Fruit fly (Drosophila melanogaster) whole organism, embryonic: ENCODE measurements around the gene msn.

ENCODE experiments used
- Abd-B ChIP-seq: fragments of 200-800 bp; sonication (Bioruptor generic); optimal IDR thresholded peaks from 2 replicates; lab custom pipeline; 2018; ENCODE audit warnings: missing biosample characterization, mild to moderate bottlenecking, missing genetic modification characterization, moderate library complexity
- Atf6 ChIP-seq: fragments of 200-800 bp; sonication (Bioruptor generic); IDR thresholded peaks from 2 replicates; pipeline ENCODE4 v1.3.6; 2022; ENCODE audit warnings: missing biosample characterization, missing genetic modification characterization
- CG10366 ChIP-seq: fragments of 200-800 bp; sonication (Bioruptor generic); IDR thresholded peaks from 2 replicates; pipeline ENCODE4 v1.3.6; 2022; ENCODE audit warnings: missing biosample characterization, missing genetic modification characterization
- CG10431 ChIP-seq: fragments of 200-800 bp; sonication (Bioruptor generic); optimal IDR thresholded peaks from 3 replicates; lab custom pipeline; 2018; ENCODE audit warnings: missing biosample characterization, mild to moderate bottlenecking, missing genetic modification characterization
- CG11560 ChIP-seq: fragments of 200-800 bp; sonication (Bioruptor generic); IDR thresholded peaks from 3 replicates; pipeline ENCODE4 v1.3.6; 2022; ENCODE audit warnings: missing biosample characterization, missing genetic modification characterization
- CG12219 ChIP-seq: fragments of 200-800 bp; sonication (Bioruptor generic); optimal IDR thresholded peaks from 3 replicates; lab custom pipeline; 2018; ENCODE audit warnings: missing biosample characterization, mild to moderate bottlenecking, missing genetic modification characterization
- CG12236 ChIP-seq: fragments of 200-800 bp; sonication (Bioruptor generic); optimal IDR thresholded peaks from 2 replicates; lab custom pipeline; 2016; ENCODE audit warnings: missing biosample characterization, missing genetic modification characterization
- CG14667 ChIP-seq: fragments of 200-800 bp; sonication (Bioruptor generic); IDR thresholded peaks from 2 replicates; pipeline ENCODE4 v1.3.6; 2022; ENCODE audit warnings: missing biosample characterization, missing genetic modification characterization
- CG1602 ChIP-seq: fragments of 200-800 bp; sonication (Bioruptor generic); optimal IDR thresholded peaks from 3 replicates; lab custom pipeline; 2016; ENCODE audit warnings: missing biosample characterization, missing genetic modification characterization
- CG1647 ChIP-seq: fragments of 200-800 bp; sonication (Bioruptor generic); optimal IDR thresholded peaks from 3 replicates; lab custom pipeline; 2016; ENCODE audit warnings: missing biosample characterization, missing genetic modification characterization
- CG16815 ChIP-seq: fragments of 200-800 bp; sonication (Bioruptor generic); optimal IDR thresholded peaks from 3 replicates; lab custom pipeline; 2017; ENCODE audit warnings: missing biosample characterization, mild to moderate bottlenecking, missing genetic modification characterization
- CG17829 ChIP-seq: fragments of 200-800 bp; optimal IDR thresholded peaks from 2 replicates; lab custom pipeline; 2019; ENCODE audit warnings: missing biosample characterization, mild to moderate bottlenecking, missing genetic modification characterization, moderate library complexity
- CG18011 ChIP-seq: fragments of 200-800 bp; sonication (Bioruptor generic); optimal IDR thresholded peaks from 2 replicates; lab custom pipeline; 2017; ENCODE audit warnings: missing biosample characterization, missing genetic modification characterization, mild to moderate bottlenecking, moderate library complexity, missing genotype
- CG18599 ChIP-seq: fragments of 200-800 bp; sonication (Bioruptor generic); optimal IDR thresholded peaks from 3 replicates; lab custom pipeline; 2017; ENCODE audit warnings: missing biosample characterization, missing genetic modification characterization, mild to moderate bottlenecking, moderate library complexity, missing genetic modification reagents
- CG2889 ChIP-seq: fragments of 200-800 bp; sonication (Bioruptor generic); IDR thresholded peaks from 3 replicates; pipeline ENCODE4 v1.3.6; 2022; ENCODE audit warnings: missing biosample characterization, missing genetic modification characterization
- CG30403 ChIP-seq: fragments of 200-800 bp; sonication (Bioruptor generic); optimal IDR thresholded peaks from 3 replicates; lab custom pipeline; 2016; ENCODE audit warnings: missing biosample characterization, missing genetic modification characterization
- CG32532 ChIP-seq: fragments of 200-800 bp; sonication (Bioruptor generic); IDR thresholded peaks from 2 replicates; pipeline ENCODE4 v1.3.6; 2022; ENCODE audit warnings: missing biosample characterization, missing genetic modification characterization
- CG4820 ChIP-seq: fragments of 200-800 bp; sonication (Bioruptor generic); optimal IDR thresholded peaks from 3 replicates; lab custom pipeline; 2016; ENCODE audit warnings: missing biosample characterization, missing genetic modification characterization
- CG5180 ChIP-seq: fragments of 200-800 bp; sonication (Bioruptor generic); optimal IDR thresholded peaks from 3 replicates; lab custom pipeline; 2017; ENCODE audit warnings: missing biosample characterization, missing genetic modification characterization, mild to moderate bottlenecking, moderate library complexity, missing genetic modification reagents
- CG7839 ChIP-seq: fragments of 200-800 bp; sonication (Bioruptor generic); optimal IDR thresholded peaks from 3 replicates; lab custom pipeline; 2018; ENCODE audit warnings: missing biosample characterization, mild to moderate bottlenecking, missing genetic modification characterization, moderate library complexity
- CG7963 ChIP-seq: fragments of 200-800 bp; sonication (Bioruptor generic); IDR thresholded peaks from 3 replicates; pipeline ENCODE4 v1.3.6; 2022; ENCODE audit warnings: missing biosample characterization, missing genetic modification characterization; ENCODE audit not compliant: partially characterized antibody
- CG8089 ChIP-seq: fragments of 200-800 bp; sonication (Bioruptor generic); optimal IDR thresholded peaks from 3 replicates; lab custom pipeline; 2016; ENCODE audit warnings: missing biosample characterization, missing genetic modification characterization
- CG8478 ChIP-seq: fragments of >200 bp; optimal IDR thresholded peaks from 2 replicates; lab custom pipeline; 2018
- CG9609 ChIP-seq: fragments of 200-800 bp; sonication (Bioruptor generic); optimal IDR thresholded peaks from 3 replicates; lab custom pipeline; 2016; ENCODE audit warnings: missing biosample characterization, missing genetic modification characterization
- CG9876 ChIP-seq: fragments of 200-800 bp; sonication (Bioruptor generic); optimal IDR thresholded peaks from 2 replicates; lab custom pipeline; 2016; ENCODE audit warnings: missing biosample characterization, missing genetic modification characterization
- CHES-1-like ChIP-seq: fragments of 200-800 bp; sonication (Bioruptor generic); optimal IDR thresholded peaks from 2 replicates; lab custom pipeline; 2016; ENCODE audit warnings: missing biosample characterization, missing genetic modification characterization
- Dad ChIP-seq: fragments of 200-800 bp; sonication (Bioruptor generic); optimal IDR thresholded peaks from 3 replicates; lab custom pipeline; 2016; ENCODE audit warnings: missing biosample characterization, missing genetic modification characterization
- Gsc ChIP-seq: fragments of 200-800 bp; sonication (Bioruptor generic); IDR thresholded peaks from 2 replicates; pipeline ENCODE4 v1.3.6; 2022; ENCODE audit warnings: missing biosample characterization, missing genetic modification characterization
- Gug ChIP-seq: fragments of 200-800 bp; sonication (Bioruptor generic); IDR thresholded peaks from 4 replicates; pipeline ENCODE4 v1.3.6; 2022; ENCODE audit warnings: missing biosample characterization, missing genetic modification characterization
- Hr3 ChIP-seq: fragments of 200-800 bp; sonication (Bioruptor generic); optimal IDR thresholded peaks from 3 replicates; lab custom pipeline; 2016; ENCODE audit warnings: missing biosample characterization, missing genetic modification characterization
- Hr39 ChIP-seq: fragments of >200 bp; optimal IDR thresholded peaks from 2 replicates; lab custom pipeline; 2017
- Kr ChIP-seq: fragments of 200-800 bp; sonication (Bioruptor generic); optimal IDR thresholded peaks from 2 replicates; lab custom pipeline; 2017; ENCODE audit warnings: missing biosample characterization, mild to moderate bottlenecking, missing genetic modification characterization
- MESR4 ChIP-seq: fragments of 200-800 bp; sonication (Bioruptor generic); optimal IDR thresholded peaks from 2 replicates; lab custom pipeline; 2018; ENCODE audit warnings: missing biosample characterization, mild to moderate bottlenecking, missing genetic modification characterization, moderate library complexity
- Oaz ChIP-seq: fragments of 200-800 bp; sonication (Bioruptor generic); IDR thresholded peaks from 2 replicates; pipeline ENCODE4 v1.3.6; 2022; ENCODE audit warnings: missing biosample characterization, missing genetic modification characterization
- Pdp1 ChIP-seq, 2 experiments: fragments of 200-800 bp; sonication (Bioruptor generic); optimal IDR thresholded peaks; 3 replicates each; lab custom pipeline; 2016; ENCODE audit warnings: missing biosample characterization in 2 of 2, missing genetic modification characterization in 2 of 2, mild to moderate bottlenecking in 1 of 2, moderate library complexity in 1 of 2
- Poxn ChIP-seq: fragments of 200-800 bp; sonication (Bioruptor generic); IDR thresholded peaks from 2 replicates; pipeline ENCODE4 v1.3.6; 2022; ENCODE audit warnings: missing biosample characterization, missing genetic modification characterization
- abd-A ChIP-seq: fragments of 200-800 bp; sonication (Bioruptor generic); optimal IDR thresholded peaks from 3 replicates; lab custom pipeline; 2019; ENCODE audit warnings: missing biosample characterization, mild to moderate bottlenecking, missing genetic modification characterization, moderate library complexity
- ac ChIP-seq: fragments of 200-800 bp; sonication (Bioruptor generic); optimal IDR thresholded peaks from 3 replicates; lab custom pipeline; 2017; ENCODE audit warnings: missing biosample characterization, mild to moderate bottlenecking, missing genetic modification characterization
- ap ChIP-seq: fragments of 200-800 bp; sonication (Bioruptor generic); IDR thresholded peaks from 2 replicates; pipeline ENCODE4 v1.3.6; 2022; ENCODE audit warnings: missing biosample characterization, missing genetic modification characterization
- cato ChIP-seq: fragments of 200-800 bp; sonication (Bioruptor generic); optimal IDR thresholded peaks from 2 replicates; lab custom pipeline; 2016; ENCODE audit warnings: missing biosample characterization, missing genetic modification characterization, borderline replicate concordance
- dm ChIP-seq: fragments of 200-800 bp; sonication (Bioruptor generic); optimal IDR thresholded peaks from 3 replicates; lab custom pipeline; 2016; ENCODE audit warnings: missing biosample characterization, missing genetic modification characterization
- dysf ChIP-seq: fragments of 200-800 bp; sonication (Bioruptor generic); IDR thresholded peaks from 3 replicates; pipeline ENCODE4 v1.3.6; 2022; ENCODE audit warnings: missing biosample characterization, missing genetic modification characterization
- kah ChIP-seq: fragments of 200-800 bp; sonication (Bioruptor generic); optimal IDR thresholded peaks from 2 replicates; lab custom pipeline; 2018; ENCODE audit warnings: missing biosample characterization, mild to moderate bottlenecking, missing genetic modification characterization
- kay ChIP-seq: fragments of 200-800 bp; sonication (Bioruptor generic); optimal IDR thresholded peaks from 2 replicates; lab custom pipeline; 2016; ENCODE audit warnings: missing biosample characterization, missing genetic modification characterization
- nerfin-1 ChIP-seq: fragments of 200-800 bp; sonication (Bioruptor generic); optimal IDR thresholded peaks from 3 replicates; lab custom pipeline; 2019; ENCODE audit warnings: missing biosample characterization, mild to moderate bottlenecking, missing genetic modification characterization, moderate library complexity
- peb ChIP-seq: fragments of 200-800 bp; sonication (Bioruptor generic); IDR thresholded peaks from 2 replicates; pipeline ENCODE4 v1.3.6; 2022; ENCODE audit warnings: missing biosample characterization, missing genetic modification characterization
- pnt ChIP-seq: fragments of 200-800 bp; sonication (Bioruptor generic); optimal IDR thresholded peaks from 3 replicates; lab custom pipeline; 2016; ENCODE audit warnings: missing biosample characterization, missing genetic modification characterization
- row ChIP-seq: fragments of 200-800 bp; sonication (Bioruptor generic); IDR thresholded peaks from 3 replicates; pipeline ENCODE4 v1.3.6; 2022; ENCODE audit warnings: missing biosample characterization, missing genetic modification characterization
- salm ChIP-seq: fragments of 200-800 bp; sonication (Bioruptor generic); optimal IDR thresholded peaks from 2 replicates; lab custom pipeline; 2018; ENCODE audit warnings: missing biosample characterization, mild to moderate bottlenecking, missing genetic modification characterization
- schlank ChIP-seq: fragments of 200-800 bp; sonication (Bioruptor generic); optimal IDR thresholded peaks from 2 replicates; lab custom pipeline; 2018; ENCODE audit warnings: missing biosample characterization, mild to moderate bottlenecking, missing genetic modification characterization

msn gene

dm6 chr3L:2582753-2583536, 3.4 kb downstream of the msn start (continued):
- TF ChIP-seq salm (tag; lab: Kevin White, UChicago) (peak; percentile 71), row (GFP tag; lab: Robert Waterston, UW) (peak; percentile 81), CG32532 (GFP tag; lab: Robert Waterston, UW) (peak; percentile 31; the same call in 1 of the 2 replicates), peb (peak; percentile 81), schlank (tag; lab: Kevin White, UChicago) (no peak), CHES-1-like (GFP tag; lab: Kevin White, UChicago) (peak; percentile 37), CG12219 (GFP tag; lab: Kevin White, UChicago) (peak; percentile 69), Gsc (GFP tag; lab: Robert Waterston, UW) (peak; percentile 53; the same call in 1 of the 2 replicates), pnt (peak; percentile 58), kah (GFP tag; lab: Kevin White, UChicago) (peak; percentile 78), CG7839 (tag; lab: Kevin White, UChicago) (peak; percentile 86), CG16815 (peak; percentile 15), Abd-B (peak; percentile 82), CG10366 (GFP tag; lab: Robert Waterston, UW) (peak; percentile 82), Hr3 (GFP tag; lab: Kevin White, UChicago) (peak; percentile 75), Atf6 (GFP tag; lab: Robert Waterston, UW) (peak; percentile 30; the same call in 1 of the 2 replicates), CG4820 (GFP tag; lab: Kevin White, UChicago) (peak; percentile 82), CG8478 (lab: Kevin White, UChicago) (no peak), CG10431 (GFP tag; lab: Kevin White, UChicago) (peak; percentile 59), CG1647 (GFP tag; lab: Kevin White, UChicago) (peak; percentile 79), abd-A (tag; lab: Kevin White, UChicago) (no peak), CG1602 (GFP tag; lab: Kevin White, UChicago) (peak; percentile 67), ap (GFP tag; lab: Robert Waterston, UW) (peak; percentile 82; the same call in 1 of the 2 replicates), Oaz (GFP tag; lab: Robert Waterston, UW) (peak; percentile 58), CG18011 (GFP tag; lab: Kevin White, UChicago) (no peak), CG11560 (no peak), ac (GFP tag; lab: Kevin White, UChicago) (peak; percentile 2), cato (GFP tag; lab: Kevin White, UChicago) (peak; percentile 63), Kr (GFP tag; lab: Kevin White, UChicago) (no peak), Dad (peak; percentile 82), Poxn (GFP tag; lab: Robert Waterston, UW) (no peak), CG8089 (GFP tag; lab: Kevin White, UChicago) (peak; percentile 72), Hr39 (no peak), kay (peak; percentile 39), CG9876 (peak; percentile 35), CG30403 (GFP tag; lab: Kevin White, UChicago) (peak; percentile 77), CG14667 (GFP tag; lab: Robert Waterston, UW) (peak; percentile 70), dysf (GFP tag; lab: Robert Waterston, UW) (peak; percentile 83), CG2889 (GFP tag; lab: Robert Waterston, UW) (peak; percentile 40; the same call in 1 of the 3 replicates), CG9609 (GFP tag; lab: Kevin White, UChicago) (peak; percentile 76), Gug (peak; percentile 75), Pdp1 (GFP tag; optimal IDR thresholded peaks at IDR 0.05; lab: Kevin White, UChicago) (peak; percentile 72 to 74), CG17829 (peak; percentile 85), CG18599 (GFP tag; lab: Kevin White, UChicago) (peak; percentile 54), CG12236 (GFP tag; lab: Kevin White, UChicago) (peak; percentile 75), CG7963 (no peak), MESR4 (GFP tag; lab: Kevin White, UChicago) (peak; percentile 14), nerfin-1 (peak; percentile 81), CG5180 (GFP tag; lab: Kevin White, UChicago) (peak; percentile 77), dm (GFP tag; lab: Kevin White, UChicago) (peak; percentile 63)
